Fruit fly (Drosophila melanogaster) whole organism, prepupa: ENCODE measurements around the gene Cep97.
A peak's percentile ranks its signal among the peaks of the same experiment; 100 is the strongest.

Experiments
- Blimp-1 ChIP-seq: fragments of 200-800 bp; sonication (Bioruptor generic); optimal IDR thresholded peaks from 3 replicates; lab custom pipeline; 2017; ENCODE audit warnings: missing biosample characterization, missing genetic modification characterization, mild to moderate bottlenecking, moderate library complexity, missing genetic modification reagents
- CG10669 ChIP-seq: fragments of 200-800 bp; sonication (Bioruptor generic); optimal IDR thresholded peaks from 3 replicates; lab custom pipeline; 2018; ENCODE audit warnings: missing biosample characterization, mild to moderate bottlenecking, missing genetic modification characterization, moderate library complexity
- CG11294 ChIP-seq: fragments of 200-800 bp; sonication (Bioruptor generic); IDR thresholded peaks from 2 replicates; pipeline ENCODE4 v1.3.6; 2022; ENCODE audit warnings: missing biosample characterization, missing genetic modification characterization
- CG11762 ChIP-seq: fragments of 200-800 bp; sonication (Bioruptor generic); optimal IDR thresholded peaks from 3 replicates; lab custom pipeline; 2016; ENCODE audit warnings: missing biosample characterization, missing genetic modification characterization; ENCODE audit not compliant: insufficient read depth
- CG15336 ChIP-seq: fragments of 200-800 bp; sonication (Bioruptor generic); IDR thresholded peaks from 2 replicates; pipeline ENCODE4 v1.3.6; 2022; ENCODE audit warnings: missing biosample characterization, missing genetic modification characterization
- CG1621 ChIP-seq: fragments of 200-800 bp; sonication (Bioruptor generic); optimal IDR thresholded peaks from 3 replicates; lab custom pipeline; 2018; ENCODE audit warnings: missing biosample characterization, mild to moderate bottlenecking, missing genetic modification characterization
- CG32006 ChIP-seq: fragments of 200-800 bp; sonication (Bioruptor generic); optimal IDR thresholded peaks from 3 replicates; lab custom pipeline; 2017; ENCODE audit warnings: missing biosample characterization, mild to moderate bottlenecking, missing genetic modification characterization
- CG34406 ChIP-seq: fragments of 200-800 bp; sonication (Bioruptor generic); optimal IDR thresholded peaks from 3 replicates; lab custom pipeline; 2016; ENCODE audit warnings: missing biosample characterization, missing genetic modification characterization
- CG3919 ChIP-seq: fragments of 200-800 bp; sonication (Bioruptor generic); optimal IDR thresholded peaks from 3 replicates; lab custom pipeline; 2016; ENCODE audit warnings: missing biosample characterization, missing genetic modification characterization
- CG4318 ChIP-seq: fragments of 200-800 bp; sonication (Bioruptor generic); optimal IDR thresholded peaks from 3 replicates; lab custom pipeline; 2017; ENCODE audit warnings: missing biosample characterization, mild to moderate bottlenecking, missing genetic modification characterization
- CG6163 ChIP-seq: fragments of 200-800 bp; sonication (Bioruptor generic); IDR thresholded peaks from 3 replicates; pipeline ENCODE4 v1.3.6; 2022; ENCODE audit warnings: missing biosample characterization, missing genetic modification characterization
- CG6276 ChIP-seq: fragments of 200-800 bp; sonication (Bioruptor generic); optimal IDR thresholded peaks from 2 replicates; lab custom pipeline; 2017; ENCODE audit warnings: missing biosample characterization, mild to moderate bottlenecking, missing genetic modification characterization
- CG6792 ChIP-seq: fragments of 200-800 bp; sonication (Bioruptor generic); optimal IDR thresholded peaks from 3 replicates; lab custom pipeline; 2016; ENCODE audit warnings: missing biosample characterization, missing genetic modification characterization
- CG6808 ChIP-seq: fragments of 200-800 bp; sonication (Bioruptor generic); optimal IDR thresholded peaks from 3 replicates; lab custom pipeline; 2017; ENCODE audit warnings: missing biosample characterization, missing genetic modification characterization, mild to moderate bottlenecking, moderate library complexity, missing genetic modification reagents
- CG6854 ChIP-seq: fragments of 200-800 bp; sonication (Bioruptor generic); optimal IDR thresholded peaks from 2 replicates; lab custom pipeline; 2017; ENCODE audit warnings: missing biosample characterization, mild to moderate bottlenecking, missing genetic modification characterization
- CG7368 ChIP-seq: fragments of 200-800 bp; sonication (Bioruptor generic); optimal IDR thresholded peaks from 3 replicates; lab custom pipeline; 2016; ENCODE audit warnings: missing biosample characterization, missing genetic modification characterization
- CG8119 ChIP-seq: fragments of 200-800 bp; sonication (Bioruptor generic); IDR thresholded peaks from 3 replicates; pipeline ENCODE4 v1.3.6; 2022; ENCODE audit warnings: missing biosample characterization, missing genetic modification characterization
- CG8319 ChIP-seq: fragments of 200-800 bp; sonication (Bioruptor generic); optimal IDR thresholded peaks from 3 replicates; lab custom pipeline; 2016; ENCODE audit warnings: missing biosample characterization, missing genetic modification characterization
- CG8632 ChIP-seq: fragments of 200-800 bp; sonication (Bioruptor generic); optimal IDR thresholded peaks from 3 replicates; lab custom pipeline; 2016; ENCODE audit warnings: missing biosample characterization, missing genetic modification characterization
- Eip78C ChIP-seq: fragments of 200-800 bp; sonication (Bioruptor generic); peaks from one replicate; lab custom pipeline; 2016; ENCODE audit warnings: missing biosample characterization, missing genetic modification characterization
- Eip93F ChIP-seq: fragments of 200-800 bp; sonication (Bioruptor generic); optimal IDR thresholded peaks from 2 replicates; lab custom pipeline; 2016; ENCODE audit warnings: missing biosample characterization, mild to moderate bottlenecking, missing genetic modification characterization
- Ets21C ChIP-seq: fragments of 200-800 bp; sonication (Bioruptor generic); optimal IDR thresholded peaks from 3 replicates; lab custom pipeline; 2016; ENCODE audit warnings: missing biosample characterization, missing genetic modification characterization
- Gug ChIP-seq: fragments of 200-800 bp; sonication (Bioruptor generic); IDR thresholded peaks from 2 replicates; pipeline ENCODE4 v1.3.6; 2022; ENCODE audit warnings: missing biosample characterization, missing genetic modification characterization
- Hr38 ChIP-seq: sonication (Bioruptor generic); optimal IDR thresholded peaks from 2 replicates; lab custom pipeline; 2016; ENCODE audit warnings: missing biosample characterization, missing genetic modification characterization
- Hr39 ChIP-seq: fragments of 200-800 bp; sonication (Bioruptor generic); optimal IDR thresholded peaks from 2 replicates; lab custom pipeline; 2016; ENCODE audit warnings: missing biosample characterization, missing genetic modification characterization
- Hr4 ChIP-seq: fragments of 200-800 bp; sonication (Bioruptor generic); optimal IDR thresholded peaks from 3 replicates; lab custom pipeline; 2016; ENCODE audit warnings: missing biosample characterization, missing genetic modification characterization
- Lpt ChIP-seq: fragments of 200-800 bp; sonication (Bioruptor generic); optimal IDR thresholded peaks from 3 replicates; lab custom pipeline; 2016; ENCODE audit warnings: missing biosample characterization, missing genetic modification characterization
- Met ChIP-seq: fragments of 200-800 bp; sonication (Bioruptor generic); optimal IDR thresholded peaks from 3 replicates; lab custom pipeline; 2016; ENCODE audit warnings: missing biosample characterization, missing genetic modification characterization
- OdsH ChIP-seq: fragments of 200-800 bp; sonication (Bioruptor generic); optimal IDR thresholded peaks from 3 replicates; lab custom pipeline; 2016; ENCODE audit warnings: missing biosample characterization, missing genetic modification characterization
- Sox102F ChIP-seq: fragments of 200-800 bp; sonication (Bioruptor generic); optimal IDR thresholded peaks from 2 replicates; lab custom pipeline; 2016; ENCODE audit warnings: missing biosample characterization, mild to moderate bottlenecking, missing genetic modification characterization
- Sox14 ChIP-seq: fragments of 200-800 bp; sonication (Bioruptor generic); optimal IDR thresholded peaks from 3 replicates; lab custom pipeline; 2016; ENCODE audit warnings: missing biosample characterization, missing genetic modification characterization
- Sox15 ChIP-seq: fragments of 200-800 bp; sonication (Bioruptor generic); optimal IDR thresholded peaks from 3 replicates; lab custom pipeline; 2016; ENCODE audit warnings: missing biosample characterization, missing genetic modification characterization
- achi ChIP-seq: fragments of 200-800 bp; sonication (Bioruptor generic); optimal IDR thresholded peaks from 3 replicates; lab custom pipeline; 2016; ENCODE audit warnings: missing biosample characterization, missing genetic modification characterization
- cyc ChIP-seq: fragments of 200-800 bp; sonication (Bioruptor generic); optimal IDR thresholded peaks from 3 replicates; lab custom pipeline; 2016; ENCODE audit warnings: missing biosample characterization, missing genetic modification characterization
- dsx ChIP-seq: fragments of 200-800 bp; optimal IDR thresholded peaks from 3 replicates; lab custom pipeline; 2019; ENCODE audit warnings: missing biosample characterization, mild to moderate bottlenecking, missing genetic modification characterization, moderate library complexity; ENCODE audit not compliant: poor library complexity, severe bottlenecking
- eg ChIP-seq: fragments of 200-800 bp; sonication (Bioruptor generic); IDR thresholded peaks from 3 replicates; pipeline ENCODE4 v1.3.6; 2022; ENCODE audit warnings: missing biosample characterization, missing genetic modification characterization
- esn ChIP-seq: fragments of 200-800 bp; sonication (Bioruptor generic); optimal IDR thresholded peaks from 2 replicates; lab custom pipeline; 2016; ENCODE audit warnings: missing biosample characterization, mild to moderate bottlenecking, missing genetic modification characterization, moderate library complexity
- fd59A ChIP-seq: fragments of 200-800 bp; sonication (Bioruptor generic); optimal IDR thresholded peaks from 2 replicates; lab custom pipeline; 2017; ENCODE audit warnings: missing biosample characterization, mild to moderate bottlenecking, missing genetic modification characterization, missing genetic modification reagents
- fd85E ChIP-seq: fragments of 200-800 bp; sonication (Bioruptor generic); optimal IDR thresholded peaks from 3 replicates; lab custom pipeline; 2016; ENCODE audit warnings: missing biosample characterization, missing genetic modification characterization
- fkh ChIP-seq: fragments of 200-800 bp; sonication (Bioruptor generic); optimal IDR thresholded peaks from 3 replicates; lab custom pipeline; 2017; ENCODE audit warnings: missing biosample characterization, mild to moderate bottlenecking, missing genetic modification characterization, moderate library complexity
- lz ChIP-seq: fragments of 200-800 bp; sonication (Bioruptor generic); optimal IDR thresholded peaks from 3 replicates; lab custom pipeline; 2016; ENCODE audit warnings: missing biosample characterization, missing genetic modification characterization
- pdm3 ChIP-seq: fragments of 200-800 bp; sonication (Bioruptor generic); optimal IDR thresholded peaks from 3 replicates; lab custom pipeline; 2016; ENCODE audit warnings: missing biosample characterization, missing genetic modification characterization
- salr ChIP-seq, 2 experiments: fragments of 200-800 bp; sonication (Bioruptor generic); optimal IDR thresholded peaks; 3 replicates each; lab custom pipeline; 2016 to 2018; ENCODE audit warnings: missing biosample characterization in 2 of 2, missing genetic modification characterization in 2 of 2, mild to moderate bottlenecking in 1 of 2
- spab ChIP-seq: fragments of 200-800 bp; sonication (Bioruptor generic); optimal IDR thresholded peaks from 2 replicates; lab custom pipeline; 2017; ENCODE audit warnings: missing biosample characterization, mild to moderate bottlenecking, missing genetic modification characterization, missing genetic modification reagents
- ss ChIP-seq, 2 experiments: fragments of 200-800 bp; sonication (Bioruptor generic); optimal IDR thresholded peaks; 2 replicates in 1 of 2; 3 replicates in 1 of 2; lab custom pipeline; 2017 to 2018; ENCODE audit warnings: mild to moderate bottlenecking in 2 of 2, missing biosample characterization in 2 of 2, missing genetic modification characterization in 2 of 2, moderate library complexity in 1 of 2
- svp ChIP-seq: fragments of 200-800 bp; sonication (Bioruptor generic); peaks from one replicate; lab custom pipeline; 2016; ENCODE audit warnings: missing biosample characterization, missing genetic modification characterization
- topi ChIP-seq: fragments of 200-800 bp; sonication (Bioruptor generic); optimal IDR thresholded peaks from 3 replicates; lab custom pipeline; 2016; ENCODE audit warnings: missing biosample characterization, missing genetic modification characterization
- vri ChIP-seq: fragments of 200-800 bp; sonication (Bioruptor generic); optimal IDR thresholded peaks from 3 replicates; lab custom pipeline; 2016; ENCODE audit warnings: missing biosample characterization, mild to moderate bottlenecking, missing genetic modification characterization

Cep97 gene

dm6 chr2L:3856372-3856771 lies 11.1 kb upstream of the Cep97 start (continued):
- TF ChIP-seq ss (GFP tag; optimal IDR thresholded peaks at IDR 0.05; lab: Kevin White, UChicago) (peak; percentile 21 to 24), OdsH (peak; percentile 34), dsx (peak; percentile 36), Ets21C (GFP tag; lab: Kevin White, UChicago) (no peak), salr (GFP tag; optimal IDR thresholded peaks at IDR 0.05; lab: Kevin White, UChicago) (no peak), CG7368 (GFP tag; lab: Kevin White, UChicago) (no peak), fd59A (GFP tag; lab: Kevin White, UChicago) (peak; percentile 25), Hr4 (GFP tag; lab: Kevin White, UChicago) (no peak), CG6276 (GFP tag; lab: Kevin White, UChicago) (no peak), fkh (GFP tag; lab: Kevin White, UChicago) (no peak), CG6163 (GFP tag; lab: Robert Waterston, UW) (peak; percentile 37; the same call in 1 of the 3 replicates), eg (GFP tag; lab: Robert Waterston, UW) (no peak), CG8632 (no peak), CG32006 (GFP tag; lab: Kevin White, UChicago) (peak; percentile 7), CG3919 (GFP tag; lab: Kevin White, UChicago) (peak; percentile 42), CG34406 (GFP tag; lab: Kevin White, UChicago) (peak; percentile 13), Sox15 (GFP tag; lab: Kevin White, UChicago) (peak; percentile 23), fd85E (GFP tag; lab: Kevin White, UChicago) (no peak)

- TF ChIP-seq svp (GFP tag; lab: Kevin White, UChicago), result peak; percentile 76
- peak; percentile 45 for TF ChIP-seq Hr39 (GFP tag; lab: Kevin White, UChicago)
- peak; percentile 28 for TF ChIP-seq cyc
- TF ChIP-seq Sox14 (GFP tag; lab: Kevin White, UChicago), result peak; percentile 38
- TF ChIP-seq dsx, result no peak
- TF ChIP-seq spab, result no peak
- peak; percentile 47 for TF ChIP-seq lz (GFP tag; lab: Kevin White, UChicago)
- no peak for TF ChIP-seq Hr38
- peak; percentile 7 for TF ChIP-seq CG8632
- TF ChIP-seq achi (GFP tag; lab: Kevin White, UChicago), result peak; percentile 63
- no peak for TF ChIP-seq Sox15 (GFP tag; lab: Kevin White, UChicago)
- TF ChIP-seq CG11762 (GFP tag; lab: Kevin White, UChicago), result no peak
- TF ChIP-seq CG6276 (GFP tag; lab: Kevin White, UChicago), result peak; percentile 51
- TF ChIP-seq CG34406 (GFP tag; lab: Kevin White, UChicago), result peak; percentile 38
- TF ChIP-seq CG10669, result peak; percentile 39
- peak; percentile 76 for TF ChIP-seq CG15336 (GFP tag; lab: Robert Waterston, UW)
- TF ChIP-seq CG4318 (GFP tag; lab: Kevin White, UChicago), result peak; percentile 37
- peak; percentile 28 for TF ChIP-seq CG6792 (GFP tag; lab: Kevin White, UChicago)
- TF ChIP-seq CG6854 (GFP tag; lab: Kevin White, UChicago), result no peak
- TF ChIP-seq Eip78C (GFP tag; lab: Kevin White, UChicago), result peak; percentile 91
- TF ChIP-seq Gug (GFP tag; lab: Robert Waterston, UW), result 0 out of 2 replicates have a peak, but pooled peaks have one; percentile 16
- peak; percentile 62 for TF ChIP-seq esn (GFP tag; lab: Kevin White, UChicago)
- peak; percentile 62 for TF ChIP-seq Met (GFP tag; lab: Kevin White, UChicago)
- peak; percentile 72 for TF ChIP-seq CG32006 (GFP tag; lab: Kevin White, UChicago)
- no peak for TF ChIP-seq fkh (GFP tag; lab: Kevin White, UChicago)
- TF ChIP-seq CG8319 (GFP tag; lab: Kevin White, UChicago), result no peak
- TF ChIP-seq OdsH, result peak; percentile 59
- TF ChIP-seq CG6808 (GFP tag; lab: Kevin White, UChicago), result no peak
- no peak for TF ChIP-seq CG11294 (GFP tag; lab: Robert Waterston, UW)
- no peak for TF ChIP-seq Eip93F (GFP tag; lab: Kevin White, UChicago)
- peak; percentile 38 for TF ChIP-seq topi (GFP tag; lab: Kevin White, UChicago)
- peak; percentile 50 for TF ChIP-seq pdm3 (GFP tag; lab: Kevin White, UChicago)
- TF ChIP-seq Sox102F (GFP tag; lab: Kevin White, UChicago), result peak; percentile 48
- peak; percentile 23 for TF ChIP-seq vri (GFP tag; lab: Kevin White, UChicago)
- no peak for TF ChIP-seq CG1621 (tag; lab: Kevin White, UChicago)
- TF ChIP-seq salr (GFP tag; optimal IDR thresholded peaks at IDR 0.05; lab: Kevin White, UChicago), result peak in 1 of 2 experiments; percentile 50
- no peak for TF ChIP-seq CG7368 (GFP tag; lab: Kevin White, UChicago)
- TF ChIP-seq Lpt (GFP tag; lab: Kevin White, UChicago), result peak; percentile 13
- no peak for TF ChIP-seq Blimp-1 (GFP tag; lab: Kevin White, UChicago)
- TF ChIP-seq CG8119, result peak; percentile 78
These were observed 9.4 kb upstream of the Cep97 start for dm6 chr2L:3858118-3858517.
